Worm (Caenorhabditis elegans): Measurements from ENCODE around the gene T15B7.1.

ce11 chrV:6803992-6804391 is 38.5 kb upstream of the T15B7.1 start, which contains the start of gene dmsr-11:
- TF ChIP-seq ama-1 (optimal IDR thresholded peaks at IDR 0.05) (no peak), ztf-11 (tag; optimal IDR thresholded peaks at IDR 0.05) (no peak), nhr-85 (tag) (no peak)

Data from whole organism, L1 larva.